Worm (Caenorhabditis elegans): ENCODE measurements around the gene irld-24.

Gene irld-24

ce11 chrX:13995803-13996388 lies 9.5 kb downstream of the irld-24 start, which contains the start of the genes C31E10.5 and C31E10.6:
Gene C31E10.5, minus strand, starts transcription at chrX:13995834.
Gene C31E10.6, plus strand, starts transcription at chrX:13996338.
- TF ChIP-seq him-1 (tag; optimal IDR thresholded peaks at IDR 0.05) (no peak), dao-5 (tag; optimal IDR thresholded peaks at IDR 0.05) (no peak), W03F9.2 (tag; optimal IDR thresholded peaks at IDR 0.05) (no peak)

- no peak for TF ChIP-seq dao-5 (tag; optimal IDR thresholded peaks at IDR 0.05)
Observed at ce11 chrX:14000198-14000748, 13.9 kb downstream of the irld-24 start.

- TF ChIP-seq him-1 (tag; optimal IDR thresholded peaks at IDR 0.05) (no peak), W03F9.2 (tag; optimal IDR thresholded peaks at IDR 0.05) (no peak), dao-5 (tag; optimal IDR thresholded peaks at IDR 0.05) (no peak)
Observed at ce11 chrX:14001494-14001974, 15.1 kb downstream of the irld-24 start, which contains the start of gene cytb-5.1. Gene cytb-5.1, plus strand, starts transcription at chrX:14001924.

DNA sequence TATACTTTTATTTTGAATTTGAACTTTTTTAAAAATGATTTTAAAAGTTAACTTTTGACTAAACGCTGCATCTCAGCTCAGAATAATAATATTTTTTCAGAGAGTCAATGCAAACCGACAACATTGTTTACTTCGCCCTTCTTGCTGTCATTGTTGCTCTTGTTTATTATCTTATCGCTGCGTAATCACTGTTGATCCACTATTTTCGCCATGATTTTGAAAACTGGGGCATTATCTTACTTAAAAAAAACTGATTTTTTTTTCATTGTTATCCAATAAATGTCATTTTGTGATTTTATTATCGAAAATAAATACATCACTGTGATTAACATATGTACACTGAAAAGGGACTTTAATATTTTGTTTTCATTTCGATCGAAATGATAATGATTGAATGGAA lies 16.3 kb downstream of the irld-24 start:
- TF ChIP-seq dao-5 (tag; optimal IDR thresholded peaks at IDR 0.05) (no peak), him-1 (tag; optimal IDR thresholded peaks at IDR 0.05) (no peak), W03F9.2 (tag; optimal IDR thresholded peaks at IDR 0.05) (no peak)

ce11 chrX:14003538-14003937 lies 17.1 kb downstream of the irld-24 start:
- TF ChIP-seq him-1 (tag; optimal IDR thresholded peaks at IDR 0.05) = no peak
- no peak for TF ChIP-seq W03F9.2 (tag; optimal IDR thresholded peaks at IDR 0.05)
- TF ChIP-seq dao-5 (tag; optimal IDR thresholded peaks at IDR 0.05) = no peak

DNA sequence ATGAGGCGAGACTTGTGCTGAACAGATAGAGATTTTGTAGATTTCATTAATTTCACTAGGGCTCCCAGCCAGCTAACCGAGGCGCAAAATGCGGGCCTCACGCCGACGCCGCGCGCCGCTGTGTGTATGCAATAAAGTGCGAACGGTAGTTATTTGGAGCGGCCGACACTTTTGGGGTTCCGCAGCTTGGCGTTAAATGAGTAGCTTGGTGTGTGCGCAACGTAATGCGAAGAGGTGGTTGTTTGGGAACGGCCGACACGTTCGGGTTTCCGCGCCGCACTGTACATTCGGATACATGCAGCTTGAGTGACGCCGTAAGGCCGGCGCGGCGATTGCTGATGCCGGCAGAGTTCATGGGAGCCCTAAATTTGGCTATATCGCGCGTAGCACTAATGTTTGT lies 21.7 kb downstream of the irld-24 start:
- no peak for TF ChIP-seq him-1 (tag; optimal IDR thresholded peaks at IDR 0.05)
- TF ChIP-seq dao-5 (tag; optimal IDR thresholded peaks at IDR 0.05) = no peak
- no peak for TF ChIP-seq W03F9.2 (tag; optimal IDR thresholded peaks at IDR 0.05)

ce11 chrX:14012417-14012816 lies 26.0 kb downstream of the irld-24 start, which contains the start of gene tbc-19:
Gene tbc-19, minus strand, starts transcription at chrX:14012517.
- TF ChIP-seq W03F9.2 (tag; optimal IDR thresholded peaks at IDR 0.05) (no peak), him-1 (tag; optimal IDR thresholded peaks at IDR 0.05) (no peak), dao-5 (tag; optimal IDR thresholded peaks at IDR 0.05) (no peak)

ce11 chrX:14015366-14015765 lies 29.0 kb downstream of the irld-24 start, which contains the start of gene C04C11.25:
Gene C04C11.25, minus strand, starts transcription at chrX:14015466.
- no peak for TF ChIP-seq W03F9.2 (tag; optimal IDR thresholded peaks at IDR 0.05)
- no peak for TF ChIP-seq dao-5 (tag; optimal IDR thresholded peaks at IDR 0.05)
- TF ChIP-seq him-1 (tag; optimal IDR thresholded peaks at IDR 0.05) = no peak

DNA sequence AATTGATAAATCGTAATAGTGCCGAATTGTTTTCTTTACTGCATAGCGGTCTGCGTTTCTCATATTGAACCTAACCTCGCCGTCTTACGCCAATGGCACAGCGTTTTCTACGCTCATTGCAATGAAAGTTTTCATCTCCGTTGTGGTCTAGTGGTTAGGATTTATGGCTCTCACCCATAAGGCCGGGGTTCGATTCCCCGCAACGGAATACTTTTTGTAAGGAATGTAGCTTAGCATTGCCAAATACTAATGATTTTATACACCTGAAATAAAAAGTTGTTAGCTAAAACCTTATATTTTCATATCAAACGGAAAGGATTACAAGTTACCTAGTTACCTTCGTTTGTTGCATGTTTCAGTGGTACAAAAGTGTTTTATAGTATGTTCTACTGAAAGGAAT lies 29.4 kb downstream of the irld-24 start:
- TF ChIP-seq W03F9.2 (tag; optimal IDR thresholded peaks at IDR 0.05) = peak; percentile 59
- peak; percentile 95 for TF ChIP-seq him-1 (tag; optimal IDR thresholded peaks at IDR 0.05)
- peak; percentile 73 for TF ChIP-seq dao-5 (tag; optimal IDR thresholded peaks at IDR 0.05)

ce11 chrX:14016698-14017097 lies 30.3 kb downstream of the irld-24 start:
- TF ChIP-seq dao-5 (tag; optimal IDR thresholded peaks at IDR 0.05) (no peak), him-1 (tag; optimal IDR thresholded peaks at IDR 0.05) (peak; percentile 82)

DNA sequence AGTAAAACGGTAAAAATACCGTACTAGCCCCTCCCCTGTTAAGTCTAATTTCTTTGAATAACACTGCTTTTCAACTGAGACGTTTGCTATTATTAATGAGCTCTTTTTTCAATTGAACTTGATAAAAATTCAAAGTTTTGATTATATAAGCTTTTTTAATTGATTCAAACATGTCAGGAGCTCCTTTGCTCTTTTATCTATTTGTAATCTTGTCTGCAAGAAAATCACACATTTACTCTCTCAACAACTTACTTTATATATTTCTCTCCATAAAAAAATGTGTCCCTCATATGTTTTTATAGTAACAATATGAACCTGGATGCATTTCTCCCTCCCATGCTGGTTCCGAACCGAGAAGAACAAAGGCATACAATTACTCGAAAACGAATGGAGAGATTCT lies 33.9 kb downstream of the irld-24 start, which contains the start of gene C04C11.1:
Gene C04C11.1 (plus strand): TSS at position 301 of the 400 bp plus-strand sequence.
- TF ChIP-seq W03F9.2 (tag; optimal IDR thresholded peaks at IDR 0.05) (no peak), dao-5 (tag; optimal IDR thresholded peaks at IDR 0.05) (no peak), him-1 (tag; optimal IDR thresholded peaks at IDR 0.05) (no peak)

DNA sequence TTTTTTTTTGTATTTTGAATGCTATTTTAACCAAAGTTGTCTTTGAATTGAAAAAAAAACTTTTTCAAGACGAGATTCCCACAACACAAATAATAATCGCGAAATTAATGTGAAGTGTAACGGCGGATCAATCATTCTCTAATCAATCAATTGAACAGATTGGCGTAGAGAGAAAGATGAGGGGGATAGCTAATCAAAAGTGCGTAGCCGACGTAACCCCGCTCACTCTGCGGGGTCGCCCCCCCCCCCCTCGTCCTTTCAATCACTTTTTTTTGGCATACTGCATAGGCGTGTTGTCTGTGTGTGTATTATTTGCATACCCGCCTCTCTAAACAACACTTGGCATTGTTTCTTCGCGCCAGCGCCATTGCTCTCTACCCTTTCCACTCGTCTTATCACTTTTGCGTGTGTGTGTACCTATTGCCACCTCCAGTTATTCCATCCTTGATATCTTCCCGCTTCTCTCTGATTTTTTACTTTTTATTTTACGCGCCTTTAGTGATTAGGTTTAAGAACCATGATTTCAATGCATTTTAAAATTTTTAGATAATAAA lies 38.1 kb downstream of the irld-24 start:
- TF ChIP-seq dao-5 (tag; optimal IDR thresholded peaks at IDR 0.05) (no peak), W03F9.2 (tag; optimal IDR thresholded peaks at IDR 0.05) (no peak), him-1 (tag; optimal IDR thresholded peaks at IDR 0.05) (no peak)

- TF ChIP-seq him-1 (tag; optimal IDR thresholded peaks at IDR 0.05) (no peak), W03F9.2 (tag; optimal IDR thresholded peaks at IDR 0.05) (no peak), dao-5 (tag; optimal IDR thresholded peaks at IDR 0.05) (no peak)
Observed at ce11 chrX:14026893-14027292, 40.5 kb downstream of the irld-24 start.

- TF ChIP-seq dao-5 (tag; optimal IDR thresholded peaks at IDR 0.05) = no peak
- no peak for TF ChIP-seq W03F9.2 (tag; optimal IDR thresholded peaks at IDR 0.05)
- TF ChIP-seq him-1 (tag; optimal IDR thresholded peaks at IDR 0.05) = no peak
Observed at ce11 chrX:14028492-14028891, 42.1 kb downstream of the irld-24 start.

Measured in whole organism, L4/young adult.